Fruit fly (Drosophila melanogaster) whole organism, prepupa: ENCODE results near the gene scrib.

ENCODE experiments used
- net ChIP-seq: fragments of 200-800 bp; sonication (Bioruptor generic); optimal IDR thresholded peaks from 3 replicates; lab custom pipeline; 2016; ENCODE audit warnings: missing biosample characterization, missing genetic modification characterization
- svp ChIP-seq: fragments of 200-800 bp; sonication (Bioruptor generic); peaks from one replicate; lab custom pipeline; 2016; ENCODE audit warnings: missing biosample characterization, missing genetic modification characterization

dm6 chr3R:26503317-26503716 lies 32.8 kb upstream of the scrib start:
- no peak for TF ChIP-seq net (GFP tag; lab: Kevin White, UChicago)
- TF ChIP-seq svp (GFP tag; lab: Kevin White, UChicago): no peak
